Worm (Caenorhabditis elegans) whole organism, L4 larva: ENCODE results near the gene rme-1.

Experiments
- ZK546.5 ChIP-seq, 2 experiments: sonication (generic microtip); optimal IDR thresholded peaks; 2 replicates each; lab custom pipeline; 2017; ENCODE audit warnings: missing biosample characterization in 2 of 2, missing genetic modification characterization in 2 of 2
- ceh-28 ChIP-seq: fragments of 150-350 bp; optimal IDR thresholded peaks from 2 replicates; lab custom pipeline; 2014; ENCODE audit warnings: missing biosample characterization, missing genetic modification reagents, missing genetic modification characterization
- egl-27 ChIP-seq: sonication (generic microtip); optimal IDR thresholded peaks from 3 replicates; lab custom pipeline; 2017; ENCODE audit warnings: missing biosample characterization, missing genetic modification reagents, missing genetic modification characterization
- fos-1 ChIP-seq: fragments of 150-350 bp; optimal IDR thresholded peaks from 2 replicates; lab custom pipeline; 2014; ENCODE audit warnings: missing biosample characterization, missing genetic modification characterization
- jun-1 ChIP-seq: fragments of 150-350 bp; optimal IDR thresholded peaks from 2 replicates; lab custom pipeline; 2014; ENCODE audit warnings: missing biosample characterization, missing genetic modification reagents, missing genetic modification characterization
- lin-39 ChIP-seq: fragments of 150-350 bp; optimal IDR thresholded peaks from 2 replicates; lab custom pipeline; 2014; ENCODE audit warnings: missing biosample characterization, missing genetic modification reagents, missing genetic modification characterization
- nhr-42 ChIP-seq: fragments of 200-800 bp; sonication (Bioruptor generic); IDR thresholded peaks from 2 replicates; pipeline ENCODE4 v1.3.6; 2022; ENCODE audit warnings: missing genetic modification characterization, missing compliant biosample characterization
- pqm-1 ChIP-seq: sonication (generic microtip); optimal IDR thresholded peaks from 2 replicates; lab custom pipeline; 2017; ENCODE audit warnings: missing biosample characterization, missing genetic modification characterization
- unc-130 ChIP-seq: sonication (generic microtip); optimal IDR thresholded peaks from 2 replicates; lab custom pipeline; 2016; ENCODE audit warnings: missing genetic modification reagents, missing genetic modification characterization, missing compliant biosample characterization

- no peak for TF ChIP-seq lin-39 (tag; lab: Kevin White, UChicago)
- peak; percentile 72 for TF ChIP-seq jun-1
- TF ChIP-seq nhr-42 (GFP tag; lab: Robert Waterston, UW) = no peak; the same call in 1 of the 2 replicates
- peak; percentile 17 for TF ChIP-seq unc-130
- TF ChIP-seq pqm-1 = no peak
- peak; percentile 72 for TF ChIP-seq fos-1 (tag; lab: Kevin White, UChicago)
- peak; percentile 66 for TF ChIP-seq egl-27 (tag; lab: Kevin White, UChicago)
- peak; percentile 76 for TF ChIP-seq ceh-28 (tag; lab: Kevin White, UChicago)
- no peak for TF ChIP-seq ZK546.5 (tag; optimal IDR thresholded peaks at IDR 0.05; lab: Kevin White, UChicago)
Measured at ce11 chrV:6227326-6228246, 18.9 kb downstream of the rme-1 start.
